Fruit fly (Drosophila melanogaster) whole organism, wandering third instar larva: ENCODE data around the gene cbt.
"Not testable (repeated sequence)": the region's sequence is repeated elsewhere in the genome, so short reads cannot be mapped to it uniquely, and the experiment has no call there.

Experiments used
- Abd-B ChIP-seq: fragments of >200 bp; optimal IDR thresholded peaks from 2 replicates; lab custom pipeline; 2017; ENCODE audit warnings: missing biosample characterization, missing genetic modification characterization
- CG32264 ChIP-seq: fragments of 200-800 bp; sonication (Bioruptor generic); optimal IDR thresholded peaks from 2 replicates; lab custom pipeline; 2016; ENCODE audit warnings: missing biosample characterization, missing genetic modification characterization
- CG9705 ChIP-seq: fragments of 200-800 bp; sonication (Bioruptor generic); optimal IDR thresholded peaks from 2 replicates; lab custom pipeline; 2018; ENCODE audit warnings: missing biosample characterization, mild to moderate bottlenecking, missing genetic modification characterization
- CrebA ChIP-seq: fragments of 200-800 bp; sonication (Bioruptor generic); optimal IDR thresholded peaks from 2 replicates; lab custom pipeline; 2016; ENCODE audit warnings: missing biosample characterization, mild to moderate bottlenecking, missing genetic modification characterization, borderline replicate concordance
- Dfd ChIP-seq: fragments of >200 bp; optimal IDR thresholded peaks from 2 replicates; lab custom pipeline; 2017; ENCODE audit warnings: missing biosample characterization, missing genetic modification characterization
- Dif ChIP-seq: fragments of 200-275, 200-300 bp; sonication (Bioruptor generic); optimal IDR thresholded peaks from 2 replicates; lab custom pipeline; 2018; ENCODE audit warnings: missing biosample characterization, missing genetic modification characterization; ENCODE audit not compliant: partially characterized antibody
- GATAd ChIP-seq: sonication (Bioruptor generic); optimal IDR thresholded peaks from 2 replicates; lab custom pipeline; 2016; ENCODE audit warnings: missing biosample characterization, missing genetic modification characterization
- HLH106 ChIP-seq: fragments of 200-800 bp; optimal IDR thresholded peaks from 3 replicates; lab custom pipeline; 2019; ENCODE audit warnings: missing biosample characterization, mild to moderate bottlenecking, missing genetic modification characterization, moderate library complexity
- Hnf4 ChIP-seq: fragments of 200-800 bp; sonication (Bioruptor generic); optimal IDR thresholded peaks from 2 replicates; lab custom pipeline; 2016; ENCODE audit warnings: missing biosample characterization, mild to moderate bottlenecking, missing genetic modification characterization
- Hr78 ChIP-seq: fragments of >200 bp; optimal IDR thresholded peaks from 2 replicates; lab custom pipeline; 2017; ENCODE audit warnings: missing biosample characterization, missing genetic modification characterization
- Hr83 ChIP-seq: fragments of 200-300 bp; sonication (Bioruptor generic); optimal IDR thresholded peaks from 2 replicates; lab custom pipeline; 2016; ENCODE audit warnings: missing biosample characterization, mild to moderate bottlenecking, missing genetic modification characterization, moderate library complexity; ENCODE audit not compliant: poor library complexity, severe bottlenecking
- Jra ChIP-seq: sonication (Bioruptor generic); optimal IDR thresholded peaks from 2 replicates; lab custom pipeline; 2016; ENCODE audit warnings: missing biosample characterization, missing genetic modification characterization
- Myc ChIP-seq: fragments of >200 bp; optimal IDR thresholded peaks from 2 replicates; lab custom pipeline; 2017
- N ChIP-seq: fragments of >200 bp; optimal IDR thresholded peaks from 2 replicates; lab custom pipeline; 2018; ENCODE audit warnings: missing biosample characterization, missing external identifiers, missing genetic modification characterization
- OdsH ChIP-seq: fragments of 200-800 bp; sonication (Bioruptor generic); optimal IDR thresholded peaks from 2 replicates; lab custom pipeline; 2016; ENCODE audit warnings: missing biosample characterization, mild to moderate bottlenecking, missing genetic modification characterization
- Rel ChIP-seq, 2 experiments: fragments of 200-800 bp; sonication (Bioruptor generic) in 1 of 2; optimal IDR thresholded peaks; 2 replicates in 1 of 2; 3 replicates in 1 of 2; lab custom pipeline; 2016 to 2019; ENCODE audit warnings: mild to moderate bottlenecking in 2 of 2, missing biosample characterization in 2 of 2, missing genetic modification characterization in 2 of 2, moderate library complexity in 1 of 2
- Sp1 ChIP-seq: fragments of 200-800 bp; sonication (Bioruptor generic); optimal IDR thresholded peaks from 3 replicates; lab custom pipeline; 2019; ENCODE audit warnings: missing biosample characterization, mild to moderate bottlenecking, missing genetic modification characterization, moderate library complexity
- Vsx2 ChIP-seq: fragments of 200-300, 225-300 bp; sonication (Bioruptor generic); optimal IDR thresholded peaks from 2 replicates; lab custom pipeline; 2018; ENCODE audit warnings: missing biosample characterization, missing genetic modification characterization; ENCODE audit not compliant: partially characterized antibody
- brk ChIP-seq: fragments of 200-800 bp; sonication (Bioruptor generic); optimal IDR thresholded peaks from 2 replicates; lab custom pipeline; 2016; ENCODE audit warnings: missing biosample characterization, mild to moderate bottlenecking, missing genetic modification characterization
- dl ChIP-seq, 2 experiments: fragments of 175-275, 200-275 bp in 1 of 2; fragments of 200-275 bp in 1 of 2; sonication (Bioruptor generic); optimal IDR thresholded peaks; lab custom pipeline; 2018; ENCODE audit warnings: mild to moderate bottlenecking in 2 of 2, missing biosample characterization in 2 of 2, missing genetic modification characterization in 2 of 2, moderate library complexity in 2 of 2; ENCODE audit not compliant: partially characterized antibody in 2 of 2, insufficient read depth in 1 of 2
- dmrt93B ChIP-seq: fragments of 200-800 bp; sonication (Bioruptor generic); optimal IDR thresholded peaks from 2 replicates; lab custom pipeline; 2018; ENCODE audit warnings: missing biosample characterization, mild to moderate bottlenecking, missing genetic modification characterization
- dsf ChIP-seq: sonication (Bioruptor generic); optimal IDR thresholded peaks from 2 replicates; lab custom pipeline; 2016; ENCODE audit warnings: missing biosample characterization, missing genetic modification characterization, borderline replicate concordance
- foxo ChIP-seq, 2 experiments: fragments of 200-800 bp; sonication (Bioruptor generic); optimal IDR thresholded peaks; 2 replicates in 1 of 2; 3 replicates in 1 of 2; lab custom pipeline; 2016 to 2017; ENCODE audit warnings: missing biosample characterization in 2 of 2, missing genetic modification characterization in 2 of 2
- fru ChIP-seq: fragments of 200-800 bp; sonication (Bioruptor generic); optimal IDR thresholded peaks from 3 replicates; lab custom pipeline; 2016; ENCODE audit warnings: missing biosample characterization, mild to moderate bottlenecking, missing genetic modification characterization
- h ChIP-seq: fragments of 200-800 bp; sonication (Bioruptor generic); optimal IDR thresholded peaks from 3 replicates; lab custom pipeline; 2016; ENCODE audit warnings: missing biosample characterization, mild to moderate bottlenecking, missing genetic modification characterization
- jim ChIP-seq: fragments of 175-275, 200-325 bp; sonication (Bioruptor generic); optimal IDR thresholded peaks from 2 replicates; lab custom pipeline; 2016; ENCODE audit warnings: missing biosample characterization, mild to moderate bottlenecking, missing genetic modification characterization
- lola ChIP-seq: fragments of >200 bp; optimal IDR thresholded peaks from 2 replicates; lab custom pipeline; 2017; ENCODE audit warnings: missing biosample characterization, missing genetic modification characterization
- pan ChIP-seq: fragments of >200 bp; optimal IDR thresholded peaks from 2 replicates; lab custom pipeline; 2017
- psq ChIP-seq: fragments of 200-800 bp; sonication (Bioruptor generic); optimal IDR thresholded peaks from 3 replicates; lab custom pipeline; 2017; ENCODE audit warnings: missing biosample characterization, mild to moderate bottlenecking, missing genetic modification characterization, moderate library complexity
- rgr ChIP-seq: fragments of 200-800 bp; sonication (Bioruptor generic); optimal IDR thresholded peaks from 3 replicates; lab custom pipeline; 2016; ENCODE audit warnings: missing biosample characterization, mild to moderate bottlenecking, missing genetic modification characterization
- sv ChIP-seq: fragments of 200-800 bp; sonication (Bioruptor generic); optimal IDR thresholded peaks from 3 replicates; lab custom pipeline; 2016; ENCODE audit warnings: missing biosample characterization, missing genetic modification characterization
- usp ChIP-seq: fragments of >200 bp; optimal IDR thresholded peaks from 2 replicates; lab custom pipeline; 2017; ENCODE audit warnings: missing biosample characterization, missing genetic modification characterization
- woc ChIP-seq: sonication (Bioruptor generic); optimal IDR thresholded peaks from 2 replicates; lab custom pipeline; 2016; ENCODE audit warnings: missing biosample characterization, mild to moderate bottlenecking, missing genetic modification characterization

Gene cbt

DNA sequence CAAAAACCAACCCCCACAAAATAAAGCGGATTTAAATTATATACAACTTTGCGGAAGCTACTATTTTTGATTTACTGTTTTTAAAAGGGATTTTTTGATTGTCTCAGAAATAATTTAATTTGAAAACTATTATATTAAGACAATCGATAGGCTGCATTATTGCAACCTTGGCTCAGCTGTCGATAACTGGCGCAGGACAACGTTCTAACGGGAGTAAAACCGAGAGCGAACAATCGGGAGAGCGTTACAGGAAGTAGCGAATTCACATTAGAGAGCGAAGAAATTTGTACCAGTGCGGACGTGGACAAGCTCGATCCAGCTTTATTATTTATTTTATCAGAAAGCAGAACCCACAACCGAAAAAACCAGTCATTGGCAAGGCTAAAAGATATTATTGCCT is 24.2 kb downstream of the cbt start, which contains the start of gene CG4133:
CG4133 (plus strand) TSS at position 258 of the 400 bp plus-strand sequence.
- not testable (repeated sequence) for TF ChIP-seq Myc (lab: Kevin White, UChicago); OdsH; Abd-B (GFP tag; lab: Kevin White, UChicago)

DNA sequence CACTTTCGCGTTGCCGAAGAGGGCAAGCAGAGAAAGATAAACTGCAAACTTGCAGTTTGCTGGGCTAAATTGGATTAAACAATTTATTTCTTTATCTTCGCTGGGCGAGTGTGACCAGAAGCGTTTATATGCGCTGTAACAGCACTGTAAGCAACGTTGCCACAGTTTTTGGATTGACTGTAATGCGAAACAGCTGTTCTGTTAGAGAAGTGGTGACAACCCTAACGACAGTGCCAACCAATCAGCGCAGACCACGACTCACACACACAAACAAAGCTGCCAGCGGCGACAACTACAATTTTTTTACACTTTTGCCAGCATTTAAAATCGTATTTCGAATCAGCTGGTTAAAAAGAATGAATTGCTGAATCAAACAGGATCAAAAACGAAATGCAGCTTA is 26.6 kb downstream of the cbt start, which contains the start of the genes crq and shv:
crq (minus strand) TSS at position 153 of the 400 bp plus-strand sequence.
shv (plus strand) TSS at position 237 of the 400 bp plus-strand sequence.
- peak; percentile 3 for TF ChIP-seq N (GFP tag; lab: Kevin White, UChicago)
- TF ChIP-seq Rel (GFP tag; optimal IDR thresholded peaks at IDR 0.05; lab: Kevin White, UChicago) = no peak
- peak; percentile 72 for TF ChIP-seq Rel (tag; optimal IDR thresholded peaks at IDR 0.05; lab: Kevin White, UChicago)
- TF ChIP-seq Sp1 (GFP tag; lab: Kevin White, UChicago) = peak; percentile 30
- no peak for TF ChIP-seq Abd-B (GFP tag; lab: Kevin White, UChicago)

- no peak for TF ChIP-seq dsf
- TF ChIP-seq Abd-B (GFP tag; lab: Kevin White, UChicago) = no peak
- no peak for TF ChIP-seq lola (GFP tag; lab: Kevin White, UChicago)
- peak; percentile 0 for TF ChIP-seq h
- TF ChIP-seq pan (lab: Kevin White, UChicago) = no peak
- no peak for TF ChIP-seq Dfd
- no peak for TF ChIP-seq Rel (GFP tag; optimal IDR thresholded peaks at IDR 0.05; lab: Kevin White, UChicago)
- peak; percentile 75 for TF ChIP-seq Rel (tag; optimal IDR thresholded peaks at IDR 0.05; lab: Kevin White, UChicago)
- peak; percentile 14 for TF ChIP-seq psq (GFP tag; lab: Kevin White, UChicago)
- no peak for TF ChIP-seq Dif (GFP tag; lab: Kevin White, UChicago)
- peak; percentile 32 for TF ChIP-seq fru (GFP tag; lab: Kevin White, UChicago)
- TF ChIP-seq Jra (GFP tag; lab: Kevin White, UChicago) = no peak
- TF ChIP-seq rgr = peak; percentile 41
- TF ChIP-seq foxo (GFP tag; optimal IDR thresholded peaks at IDR 0.05; lab: Kevin White, UChicago) = peak in 1 of 2 experiments; percentile 40
- peak; percentile 33 for TF ChIP-seq Sp1 (GFP tag; lab: Kevin White, UChicago)
- TF ChIP-seq sv (GFP tag; lab: Kevin White, UChicago) = no peak
- peak in 1 of 2 experiments; percentile 1 for TF ChIP-seq dl (GFP tag; optimal IDR thresholded peaks at IDR 0.05; lab: Kevin White, UChicago; ENCODE audit: insufficient read depth in 1 of 2, partially characterized antibody in 2 of 2)
- no peak for TF ChIP-seq GATAd
- TF ChIP-seq OdsH = peak; percentile 31
- no peak for TF ChIP-seq dmrt93B (GFP tag; lab: Kevin White, UChicago)
- TF ChIP-seq woc (GFP tag; lab: Kevin White, UChicago) = no peak
- peak; percentile 38 for TF ChIP-seq HLH106 (tag; lab: Kevin White, UChicago)
- no peak for TF ChIP-seq Hnf4
- no peak for TF ChIP-seq brk (GFP tag; lab: Kevin White, UChicago)
- no peak for TF ChIP-seq Hr78 (GFP tag; lab: Kevin White, UChicago)
- TF ChIP-seq usp (GFP tag; lab: Kevin White, UChicago) = no peak
- no peak for TF ChIP-seq Vsx2 (GFP tag; lab: Kevin White, UChicago)
Measured at dm6 chr2L:451705-452472, 27.6 kb downstream of the cbt start.

- TF ChIP-seq CG32264 (GFP tag; lab: Kevin White, UChicago) (no peak), psq (GFP tag; lab: Kevin White, UChicago) (no peak), Jra (GFP tag; lab: Kevin White, UChicago) (no peak)
Measured at dm6 chr2L:447124-447523, 32.4 kb downstream of the cbt start.

dm6 chr2L:441927-442691 is 37.4 kb downstream of the cbt start:
- TF ChIP-seq Rel (GFP tag; optimal IDR thresholded peaks at IDR 0.05; lab: Kevin White, UChicago) = peak; percentile 92
- peak; percentile 61 for TF ChIP-seq Rel (tag; optimal IDR thresholded peaks at IDR 0.05; lab: Kevin White, UChicago)
- TF ChIP-seq Dif (GFP tag; lab: Kevin White, UChicago) = no peak
- no peak for TF ChIP-seq Hr78 (GFP tag; lab: Kevin White, UChicago)
- peak; percentile 4 for TF ChIP-seq Vsx2 (GFP tag; lab: Kevin White, UChicago)
- no peak for TF ChIP-seq jim (GFP tag; lab: Kevin White, UChicago)
- TF ChIP-seq dsf = peak; percentile 80
- TF ChIP-seq dl (GFP tag; optimal IDR thresholded peaks at IDR 0.05; lab: Kevin White, UChicago; ENCODE audit: insufficient read depth in 1 of 2, partially characterized antibody in 2 of 2) = peak in 1 of 2 experiments; percentile 10
- TF ChIP-seq lola (GFP tag; lab: Kevin White, UChicago) = no peak
- no peak for TF ChIP-seq Dfd
- peak; percentile 76 for TF ChIP-seq CG9705
- no peak for TF ChIP-seq Abd-B (GFP tag; lab: Kevin White, UChicago)
- no peak for TF ChIP-seq usp (GFP tag; lab: Kevin White, UChicago)
- peak; percentile 95 for TF ChIP-seq OdsH
- TF ChIP-seq fru (GFP tag; lab: Kevin White, UChicago) = peak; percentile 97
- TF ChIP-seq dmrt93B (GFP tag; lab: Kevin White, UChicago) = peak; percentile 90
- TF ChIP-seq foxo (GFP tag; optimal IDR thresholded peaks at IDR 0.05; lab: Kevin White, UChicago) = peak; percentile 63 to 97
- TF ChIP-seq psq (GFP tag; lab: Kevin White, UChicago) = peak; percentile 91
- TF ChIP-seq N (GFP tag; lab: Kevin White, UChicago) = no peak
- no peak for TF ChIP-seq Myc (lab: Kevin White, UChicago)
- peak; percentile 94 for TF ChIP-seq rgr
- peak; percentile 82 for TF ChIP-seq Hr83 (GFP tag; lab: Kevin White, UChicago)
- no peak for TF ChIP-seq CrebA (GFP tag; lab: Kevin White, UChicago)
- TF ChIP-seq pan (lab: Kevin White, UChicago) = no peak
